Fruit fly (Drosophila melanogaster) whole organism, prepupa: Measurements from ENCODE around the gene CG14395.

ENCODE experiments used
- Blimp-1 ChIP-seq: fragments of 200-800 bp; sonication (Bioruptor generic); optimal IDR thresholded peaks from 3 replicates; lab custom pipeline; 2017; ENCODE audit warnings: missing biosample characterization, missing genetic modification characterization, mild to moderate bottlenecking, moderate library complexity, missing genetic modification reagents
- CG10631 ChIP-seq: fragments of 200-800 bp; sonication (Bioruptor generic); optimal IDR thresholded peaks from 2 replicates; lab custom pipeline; 2016; ENCODE audit warnings: missing biosample characterization, missing genetic modification characterization
- CG10669 ChIP-seq: fragments of 200-800 bp; sonication (Bioruptor generic); optimal IDR thresholded peaks from 3 replicates; lab custom pipeline; 2018; ENCODE audit warnings: missing biosample characterization, mild to moderate bottlenecking, missing genetic modification characterization, moderate library complexity
- CG11762 ChIP-seq: fragments of 200-800 bp; sonication (Bioruptor generic); optimal IDR thresholded peaks from 3 replicates; lab custom pipeline; 2016; ENCODE audit warnings: missing biosample characterization, missing genetic modification characterization; ENCODE audit not compliant: insufficient read depth
- CG11902 ChIP-seq: fragments of 200-800 bp; sonication (Bioruptor generic); optimal IDR thresholded peaks from 3 replicates; lab custom pipeline; 2016; ENCODE audit warnings: missing biosample characterization, missing genetic modification characterization
- CG15336 ChIP-seq: fragments of 200-800 bp; sonication (Bioruptor generic); IDR thresholded peaks from 2 replicates; pipeline ENCODE4 v1.3.6; 2022; ENCODE audit warnings: missing biosample characterization, missing genetic modification characterization
- CG16779 ChIP-seq: fragments of 200-800 bp; sonication (Bioruptor generic); optimal IDR thresholded peaks from 3 replicates; lab custom pipeline; 2017; ENCODE audit warnings: missing biosample characterization, mild to moderate bottlenecking, missing genetic modification characterization
- CG3032 ChIP-seq: fragments of 200-800 bp; optimal IDR thresholded peaks from 2 replicates; lab custom pipeline; 2019; ENCODE audit warnings: missing biosample characterization, mild to moderate bottlenecking, missing genetic modification characterization, moderate library complexity
- CG31627 ChIP-seq: fragments of 200-800 bp; sonication (Bioruptor generic); optimal IDR thresholded peaks from 3 replicates; lab custom pipeline; 2016; ENCODE audit warnings: missing biosample characterization, missing genetic modification characterization
- CG32006 ChIP-seq: fragments of 200-800 bp; sonication (Bioruptor generic); optimal IDR thresholded peaks from 3 replicates; lab custom pipeline; 2017; ENCODE audit warnings: missing biosample characterization, mild to moderate bottlenecking, missing genetic modification characterization
- CG34406 ChIP-seq: fragments of 200-800 bp; sonication (Bioruptor generic); optimal IDR thresholded peaks from 3 replicates; lab custom pipeline; 2016; ENCODE audit warnings: missing biosample characterization, missing genetic modification characterization
- CG3919 ChIP-seq: fragments of 200-800 bp; sonication (Bioruptor generic); optimal IDR thresholded peaks from 3 replicates; lab custom pipeline; 2016; ENCODE audit warnings: missing biosample characterization, missing genetic modification characterization
- CG4318 ChIP-seq: fragments of 200-800 bp; sonication (Bioruptor generic); optimal IDR thresholded peaks from 3 replicates; lab custom pipeline; 2017; ENCODE audit warnings: missing biosample characterization, mild to moderate bottlenecking, missing genetic modification characterization
- CG6163 ChIP-seq: fragments of 200-800 bp; sonication (Bioruptor generic); IDR thresholded peaks from 3 replicates; pipeline ENCODE4 v1.3.6; 2022; ENCODE audit warnings: missing biosample characterization, missing genetic modification characterization
- CG6276 ChIP-seq: fragments of 200-800 bp; sonication (Bioruptor generic); optimal IDR thresholded peaks from 2 replicates; lab custom pipeline; 2017; ENCODE audit warnings: missing biosample characterization, mild to moderate bottlenecking, missing genetic modification characterization
- CG6792 ChIP-seq: fragments of 200-800 bp; sonication (Bioruptor generic); optimal IDR thresholded peaks from 3 replicates; lab custom pipeline; 2016; ENCODE audit warnings: missing biosample characterization, missing genetic modification characterization
- CG6808 ChIP-seq: fragments of 200-800 bp; sonication (Bioruptor generic); optimal IDR thresholded peaks from 3 replicates; lab custom pipeline; 2017; ENCODE audit warnings: missing biosample characterization, missing genetic modification characterization, mild to moderate bottlenecking, moderate library complexity, missing genetic modification reagents
- CG6854 ChIP-seq: fragments of 200-800 bp; sonication (Bioruptor generic); optimal IDR thresholded peaks from 2 replicates; lab custom pipeline; 2017; ENCODE audit warnings: missing biosample characterization, mild to moderate bottlenecking, missing genetic modification characterization
- CG7368 ChIP-seq: fragments of 200-800 bp; sonication (Bioruptor generic); optimal IDR thresholded peaks from 3 replicates; lab custom pipeline; 2016; ENCODE audit warnings: missing biosample characterization, missing genetic modification characterization
- CG8319 ChIP-seq: fragments of 200-800 bp; sonication (Bioruptor generic); optimal IDR thresholded peaks from 3 replicates; lab custom pipeline; 2016; ENCODE audit warnings: missing biosample characterization, missing genetic modification characterization
- Eip75B ChIP-seq: fragments of 200-800 bp; sonication (Bioruptor generic); optimal IDR thresholded peaks from 3 replicates; lab custom pipeline; 2016; ENCODE audit warnings: missing biosample characterization, missing genetic modification characterization
- Eip93F ChIP-seq: fragments of 200-800 bp; sonication (Bioruptor generic); optimal IDR thresholded peaks from 2 replicates; lab custom pipeline; 2016; ENCODE audit warnings: missing biosample characterization, mild to moderate bottlenecking, missing genetic modification characterization
- Ets96B ChIP-seq: fragments of 200-800 bp; optimal IDR thresholded peaks from 2 replicates; lab custom pipeline; 2019; ENCODE audit warnings: missing biosample characterization, mild to moderate bottlenecking, missing genetic modification characterization, moderate library complexity
- Gug ChIP-seq: fragments of 200-800 bp; sonication (Bioruptor generic); IDR thresholded peaks from 2 replicates; pipeline ENCODE4 v1.3.6; 2022; ENCODE audit warnings: missing biosample characterization, missing genetic modification characterization
- Hr38 ChIP-seq: sonication (Bioruptor generic); optimal IDR thresholded peaks from 2 replicates; lab custom pipeline; 2016; ENCODE audit warnings: missing biosample characterization, missing genetic modification characterization
- Hr4 ChIP-seq: fragments of 200-800 bp; sonication (Bioruptor generic); optimal IDR thresholded peaks from 3 replicates; lab custom pipeline; 2016; ENCODE audit warnings: missing biosample characterization, missing genetic modification characterization
- Lpt ChIP-seq: fragments of 200-800 bp; sonication (Bioruptor generic); optimal IDR thresholded peaks from 3 replicates; lab custom pipeline; 2016; ENCODE audit warnings: missing biosample characterization, missing genetic modification characterization
- Met ChIP-seq: fragments of 200-800 bp; sonication (Bioruptor generic); optimal IDR thresholded peaks from 3 replicates; lab custom pipeline; 2016; ENCODE audit warnings: missing biosample characterization, missing genetic modification characterization
- OdsH ChIP-seq: fragments of 200-800 bp; sonication (Bioruptor generic); optimal IDR thresholded peaks from 3 replicates; lab custom pipeline; 2016; ENCODE audit warnings: missing biosample characterization, missing genetic modification characterization
- Sox14 ChIP-seq: fragments of 200-800 bp; sonication (Bioruptor generic); optimal IDR thresholded peaks from 3 replicates; lab custom pipeline; 2016; ENCODE audit warnings: missing biosample characterization, missing genetic modification characterization
- Sox15 ChIP-seq: fragments of 200-800 bp; sonication (Bioruptor generic); optimal IDR thresholded peaks from 3 replicates; lab custom pipeline; 2016; ENCODE audit warnings: missing biosample characterization, missing genetic modification characterization
- acj6 ChIP-seq: fragments of 200-800 bp; sonication (Bioruptor generic); optimal IDR thresholded peaks from 3 replicates; lab custom pipeline; 2016; ENCODE audit warnings: missing biosample characterization, missing genetic modification characterization
- cyc ChIP-seq: fragments of 200-800 bp; sonication (Bioruptor generic); optimal IDR thresholded peaks from 3 replicates; lab custom pipeline; 2016; ENCODE audit warnings: missing biosample characterization, missing genetic modification characterization
- dac ChIP-seq: fragments of 200-800 bp; sonication (Bioruptor generic); optimal IDR thresholded peaks from 2 replicates; lab custom pipeline; 2017; ENCODE audit warnings: missing biosample characterization, mild to moderate bottlenecking, missing genetic modification characterization
- esn ChIP-seq: fragments of 200-800 bp; sonication (Bioruptor generic); optimal IDR thresholded peaks from 2 replicates; lab custom pipeline; 2016; ENCODE audit warnings: missing biosample characterization, mild to moderate bottlenecking, missing genetic modification characterization, moderate library complexity
- fd85E ChIP-seq: fragments of 200-800 bp; sonication (Bioruptor generic); optimal IDR thresholded peaks from 3 replicates; lab custom pipeline; 2016; ENCODE audit warnings: missing biosample characterization, missing genetic modification characterization
- fkh ChIP-seq: fragments of 200-800 bp; sonication (Bioruptor generic); optimal IDR thresholded peaks from 3 replicates; lab custom pipeline; 2017; ENCODE audit warnings: missing biosample characterization, mild to moderate bottlenecking, missing genetic modification characterization, moderate library complexity
- net ChIP-seq: fragments of 200-800 bp; sonication (Bioruptor generic); optimal IDR thresholded peaks from 3 replicates; lab custom pipeline; 2016; ENCODE audit warnings: missing biosample characterization, missing genetic modification characterization
- pdm3 ChIP-seq: fragments of 200-800 bp; sonication (Bioruptor generic); optimal IDR thresholded peaks from 3 replicates; lab custom pipeline; 2016; ENCODE audit warnings: missing biosample characterization, missing genetic modification characterization
- salr ChIP-seq, 2 experiments: fragments of 200-800 bp; sonication (Bioruptor generic); optimal IDR thresholded peaks; 3 replicates each; lab custom pipeline; 2016 to 2018; ENCODE audit warnings: missing biosample characterization in 2 of 2, missing genetic modification characterization in 2 of 2, mild to moderate bottlenecking in 1 of 2
- spab ChIP-seq: fragments of 200-800 bp; sonication (Bioruptor generic); optimal IDR thresholded peaks from 2 replicates; lab custom pipeline; 2017; ENCODE audit warnings: missing biosample characterization, mild to moderate bottlenecking, missing genetic modification characterization, missing genetic modification reagents
- ss ChIP-seq, 2 experiments: fragments of 200-800 bp; sonication (Bioruptor generic); optimal IDR thresholded peaks; 2 replicates in 1 of 2; 3 replicates in 1 of 2; lab custom pipeline; 2017 to 2018; ENCODE audit warnings: mild to moderate bottlenecking in 2 of 2, missing biosample characterization in 2 of 2, missing genetic modification characterization in 2 of 2, moderate library complexity in 1 of 2
- svp ChIP-seq: fragments of 200-800 bp; sonication (Bioruptor generic); peaks from one replicate; lab custom pipeline; 2016; ENCODE audit warnings: missing biosample characterization, missing genetic modification characterization
- topi ChIP-seq: fragments of 200-800 bp; sonication (Bioruptor generic); optimal IDR thresholded peaks from 3 replicates; lab custom pipeline; 2016; ENCODE audit warnings: missing biosample characterization, missing genetic modification characterization
- vri ChIP-seq: fragments of 200-800 bp; sonication (Bioruptor generic); optimal IDR thresholded peaks from 3 replicates; lab custom pipeline; 2016; ENCODE audit warnings: missing biosample characterization, mild to moderate bottlenecking, missing genetic modification characterization

CG14395 gene

DNA sequence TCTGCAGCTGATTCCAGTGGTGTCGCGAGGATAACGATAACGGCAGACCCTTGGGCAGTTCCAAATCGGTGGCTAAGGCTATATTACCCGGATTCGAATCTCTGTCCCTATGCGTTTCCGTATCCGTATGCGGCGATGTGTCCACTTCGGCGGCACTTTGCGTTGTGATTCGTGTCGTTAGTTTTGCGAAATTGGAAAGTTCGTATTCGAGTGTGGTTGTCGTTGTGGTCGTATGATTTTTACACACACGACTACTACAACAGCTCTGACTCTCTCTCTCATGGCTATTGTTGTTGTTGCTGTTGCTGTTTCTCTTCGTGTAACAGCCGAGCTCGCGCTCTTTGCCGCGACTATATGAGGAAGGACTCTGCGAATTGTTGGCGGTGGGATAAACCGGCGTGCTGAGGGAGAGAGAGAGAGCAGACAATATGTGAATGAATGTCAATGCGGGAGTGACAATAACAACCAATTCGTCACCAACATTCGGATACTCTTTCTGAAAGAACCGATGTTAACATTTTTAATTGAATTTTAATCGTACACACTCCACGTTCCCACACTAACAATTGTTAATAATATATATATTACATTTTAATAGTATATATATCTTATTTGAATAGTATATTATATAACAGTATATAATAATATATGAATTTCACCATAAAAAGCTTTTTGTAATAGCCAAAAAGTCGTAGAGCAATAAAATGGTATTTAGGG lies 57.2 kb downstream of the CG14395 start (continued):
- TF ChIP-seq esn (GFP tag; lab: Kevin White, UChicago) (peak; percentile 68), Lpt (GFP tag; lab: Kevin White, UChicago) (no peak), vri (GFP tag; lab: Kevin White, UChicago) (peak; percentile 46), CG31627 (GFP tag; lab: Kevin White, UChicago) (peak; percentile 19), CG6808 (peak; percentile 50), CG7368 (GFP tag; lab: Kevin White, UChicago) (peak; percentile 33), CG32006 (GFP tag; lab: Kevin White, UChicago) (peak; percentile 72), Ets96B (tag; lab: Kevin White, UChicago) (peak; percentile 78), CG6163 (GFP tag; lab: Robert Waterston, UW) (peak; percentile 62), spab (GFP tag; lab: Kevin White, UChicago) (peak; percentile 47), fd85E (peak; percentile 36), ss (GFP tag; optimal IDR thresholded peaks at IDR 0.05; lab: Kevin White, UChicago) (peak; percentile 49), CG10669 (peak; percentile 64), Eip93F (no peak), Met (peak; percentile 28), CG6792 (GFP tag; lab: Kevin White, UChicago) (peak; percentile 65), Hr4 (GFP tag; lab: Kevin White, UChicago) (peak; percentile 41), Sox14 (GFP tag; lab: Kevin White, UChicago) (peak; percentile 9), salr (GFP tag; optimal IDR thresholded peaks at IDR 0.05; lab: Kevin White, UChicago) (peak in 1 of 2 experiments; percentile 38), CG3919 (peak; percentile 63), CG34406 (GFP tag; lab: Kevin White, UChicago) (peak; percentile 79), fkh (no peak)

DNA sequence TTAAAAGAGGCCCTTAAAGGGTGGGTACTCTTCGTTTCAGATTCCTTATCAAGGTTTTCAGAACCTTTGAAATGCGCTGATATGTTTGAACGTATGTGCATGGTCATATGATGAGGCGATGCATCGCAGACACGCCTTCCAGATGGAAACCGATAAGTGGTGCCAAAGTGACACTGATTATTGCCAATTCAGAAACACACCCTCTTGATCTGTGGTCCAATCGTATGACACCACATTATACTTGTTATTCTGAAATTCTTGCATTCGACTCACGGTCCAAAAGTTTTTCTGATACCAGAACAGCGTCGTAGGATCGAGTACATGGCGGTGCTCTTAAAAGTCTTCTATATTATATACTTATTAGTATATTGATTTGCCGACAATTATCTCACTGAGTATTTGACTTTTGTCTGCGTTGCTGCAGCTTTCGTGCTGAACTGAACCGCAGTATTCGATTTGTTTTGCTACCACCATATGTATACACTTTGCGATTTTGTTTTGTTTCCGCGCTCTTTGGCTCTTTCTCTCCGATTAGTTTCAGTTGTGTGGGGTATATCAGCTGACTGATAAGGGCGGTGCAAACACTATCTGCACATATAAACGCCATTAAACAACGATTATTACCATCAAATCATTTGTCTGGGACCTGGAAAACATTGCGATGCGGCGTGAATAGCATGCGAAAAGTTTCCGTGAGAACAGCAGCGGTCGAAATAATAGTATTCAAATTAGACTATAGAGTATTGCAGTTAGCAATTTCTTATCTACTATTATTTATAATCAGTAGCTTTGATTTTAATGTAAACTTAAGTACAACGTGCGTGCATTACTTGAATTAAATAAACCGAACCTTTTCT lies 57.9 kb downstream of the CG14395 start:
- TF ChIP-seq Sox14 (GFP tag; lab: Kevin White, UChicago) (no peak), svp (GFP tag; lab: Kevin White, UChicago) (peak; percentile 96), CG10631 (GFP tag; lab: Kevin White, UChicago) (no peak), net (GFP tag; lab: Kevin White, UChicago) (no peak), CG16779 (no peak), cyc (GFP tag; lab: Kevin White, UChicago) (no peak), CG3032 (no peak), CG4318 (GFP tag; lab: Kevin White, UChicago) (no peak), CG3919 (no peak), CG6808 (no peak), Met (no peak), Eip75B (GFP tag; lab: Kevin White, UChicago) (no peak), topi (GFP tag; lab: Kevin White, UChicago) (no peak), Hr38 (no peak), pdm3 (GFP tag; lab: Kevin White, UChicago) (peak; percentile 21), CG11902 (no peak), Gug (no peak), acj6 (GFP tag; lab: Kevin White, UChicago) (no peak), CG8319 (GFP tag; lab: Kevin White, UChicago) (no peak), Blimp-1 (GFP tag; lab: Kevin White, UChicago) (no peak), ss (GFP tag; optimal IDR thresholded peaks at IDR 0.05; lab: Kevin White, UChicago) (no peak), Ets96B (tag; lab: Kevin White, UChicago) (peak; percentile 26), esn (GFP tag; lab: Kevin White, UChicago) (no peak), CG11762 (no peak), CG6854 (GFP tag; lab: Kevin White, UChicago) (no peak), dac (no peak), CG7368 (GFP tag; lab: Kevin White, UChicago) (no peak), CG10669 (no peak), CG6276 (GFP tag; lab: Kevin White, UChicago) (no peak), CG15336 (GFP tag; lab: Robert Waterston, UW) (0 out of 2 replicates have a peak, but pooled peaks have one; percentile 31), Hr4 (GFP tag; lab: Kevin White, UChicago) (peak; percentile 14), fkh (no peak), OdsH (no peak), Sox15 (GFP tag; lab: Kevin White, UChicago) (no peak), CG32006 (GFP tag; lab: Kevin White, UChicago) (peak; percentile 7)
